Fruit fly (Drosophila melanogaster) whole organism, larva: ENCODE results near the gene Zmynd10.
A peak's percentile ranks its signal among the peaks of the same experiment; 100 is the strongest.

Experiments
- noc ChIP-seq: fragments of 200-800 bp; sonication (Bioruptor generic); optimal IDR thresholded peaks from 3 replicates; lab custom pipeline; 2019; ENCODE audit warnings: missing biosample characterization, mild to moderate bottlenecking, missing genetic modification characterization, moderate library complexity

Zmynd10 gene

DNA sequence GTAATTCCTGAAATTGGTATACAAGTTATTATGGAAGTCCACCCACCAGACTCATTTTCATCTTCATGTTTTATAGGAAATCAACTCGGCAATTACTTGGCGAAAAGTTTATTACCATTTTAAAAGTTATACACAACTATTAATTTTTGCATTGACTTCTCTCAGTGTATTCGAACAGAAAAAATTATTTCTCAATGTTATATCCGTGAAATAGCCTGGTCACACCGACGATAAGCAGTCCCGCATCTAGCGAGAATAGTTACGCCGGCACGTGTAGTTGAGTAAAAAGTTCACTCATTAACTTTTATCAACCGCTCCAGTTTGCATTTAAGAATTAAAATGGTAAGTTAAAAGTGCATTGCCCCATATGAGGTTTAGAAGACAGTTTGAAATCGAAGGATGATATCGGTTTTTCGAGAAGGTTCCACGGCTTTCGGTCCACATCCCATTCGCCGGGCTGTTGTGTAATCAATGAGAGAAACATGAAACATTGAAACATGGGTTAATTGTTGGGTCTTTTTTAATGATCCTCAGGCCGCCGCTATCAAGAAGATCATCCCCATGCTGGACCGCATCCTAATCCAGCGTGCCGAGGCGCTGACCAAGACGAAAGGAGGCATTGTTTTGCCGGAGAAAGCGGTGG is 10.3 kb downstream of the Zmynd10 start, which contains the start of gene CG11267:
Gene CG11267 (plus strand): TSS at position 228 of the 643 bp plus-strand sequence.
- peak; percentile 42 for TF ChIP-seq noc (tag; lab: Kevin White, UChicago)

- no peak for TF ChIP-seq noc (tag; lab: Kevin White, UChicago)
These were observed 10.9 kb downstream of the Zmynd10 start, which contains the start of gene MICAL-like for dm6 chr3L:13015195-13015822. Gene MICAL-like, minus strand, starts transcription at chr3L:13015332.

- no peak for TF ChIP-seq noc (tag; lab: Kevin White, UChicago)
These were observed 11.5 kb downstream of the Zmynd10 start for dm6 chr3L:13014693-13015092.

dm6 chr3L:13011511-13011910 is 14.7 kb downstream of the Zmynd10 start, which contains the start of gene Cul6:
Gene Cul6, minus strand, starts transcription at chr3L:13011685.
- TF ChIP-seq noc (tag; lab: Kevin White, UChicago): no peak

DNA sequence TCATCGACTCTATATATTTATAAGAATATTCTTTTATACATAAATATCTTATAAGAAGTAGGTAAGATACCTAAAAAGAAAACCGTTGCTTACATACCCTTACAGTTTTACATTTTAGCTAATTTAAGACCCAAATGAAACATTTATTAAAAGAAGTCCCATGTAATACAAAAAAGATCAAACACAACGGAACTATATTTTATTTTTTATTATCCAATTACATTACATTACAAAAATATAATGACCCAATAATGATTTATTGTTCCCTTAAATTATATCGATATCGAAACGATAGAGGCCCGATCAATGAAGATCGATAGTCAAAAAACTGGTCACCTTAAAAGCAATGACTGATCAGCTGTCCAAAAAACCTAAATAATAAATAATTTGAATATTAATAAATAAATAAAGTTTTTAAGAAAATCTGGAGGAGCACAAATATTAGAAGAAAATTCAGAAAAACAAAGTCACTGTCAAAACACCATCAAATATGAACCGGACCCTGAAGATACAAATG is 18.2 kb downstream of the Zmynd10 start:
- no peak for TF ChIP-seq noc (tag; lab: Kevin White, UChicago)

DNA sequence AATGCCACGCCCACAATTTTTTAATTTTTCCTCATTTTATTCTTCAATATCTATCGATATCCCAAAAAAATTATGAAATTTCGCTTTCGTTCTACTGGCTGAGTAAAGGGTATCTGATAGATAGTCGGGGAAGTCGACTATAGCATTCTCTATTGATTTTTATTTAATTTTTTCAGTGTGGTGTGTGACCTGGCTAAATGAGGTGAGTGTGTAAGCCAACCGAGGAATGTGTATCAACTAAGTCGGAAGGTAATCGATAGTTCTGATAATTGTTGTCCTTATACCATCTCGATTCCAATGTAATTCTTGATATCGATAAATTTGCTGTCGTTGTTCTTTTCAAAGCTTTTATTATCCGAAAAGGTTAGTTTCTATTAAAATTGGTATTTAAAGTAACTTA is 19.7 kb downstream of the Zmynd10 start, which contains the start of gene CG11263:
Gene CG11263 (plus strand): TSS at position 328 of the 400 bp plus-strand sequence.
- no peak for TF ChIP-seq noc (tag; lab: Kevin White, UChicago)

- TF ChIP-seq noc (tag; lab: Kevin White, UChicago): no peak
These were observed 31.4 kb downstream of the Zmynd10 start, which contains the start of gene CG11262 for dm6 chr3L:12994835-12995234. Gene CG11262, plus strand, starts transcription at chr3L:12995135.
